Worm (Caenorhabditis elegans): Measurements from ENCODE around the gene Y55F3BR.11.

Y55F3BR.11 gene

ce11 chrIV:842630-843029 is 12.4 kb upstream of the Y55F3BR.11 start (continued):
- TF ChIP-seq unc-130 (GFP tag; optimal IDR thresholded peaks at IDR 0.05) (peak; percentile 40), snpc-4 (tag; optimal IDR thresholded peaks at IDR 0.05) (no peak), ceh-20 (GFP tag; IDR thresholded peaks at IDR 0.05) (no peak), snpc-1.2 (GFP tag; IDR thresholded peaks at IDR 0.05) (no peak), nhr-76 (tag; optimal IDR thresholded peaks at IDR 0.05) (no peak), skn-1 (tag; optimal IDR thresholded peaks at IDR 0.05) (no peak), nhr-28 (tag; optimal IDR thresholded peaks at IDR 0.05) (peak; percentile 40), hlh-11 (tag; optimal IDR thresholded peaks at IDR 0.05) (peak; percentile 24), mxl-2 (GFP tag; conservative IDR thresholded peaks at IDR 0.05) (no peak), nhr-77 (tag; optimal IDR thresholded peaks at IDR 0.05) (no peak), madf-5 (GFP tag; IDR thresholded peaks at IDR 0.05) (no peak), php-3 (GFP tag; IDR thresholded peaks at IDR 0.05) (no peak), jun-1 (tag; optimal IDR thresholded peaks at IDR 0.05) (no peak), ceh-62 (tag; optimal IDR thresholded peaks at IDR 0.05) (no peak), daf-8 (GFP tag; IDR thresholded peaks at IDR 0.05) (no peak), hmg-1.1 (GFP tag; IDR thresholded peaks at IDR 0.05) (peak; percentile 81), Y75B8A.6 (GFP tag; IDR thresholded peaks at IDR 0.05) (no peak), ZK546.5 (tag; optimal IDR thresholded peaks at IDR 0.05) (no peak), unc-62 (GFP tag; optimal IDR thresholded peaks at IDR 0.05 in 1 of 2) (peak in 1 of 2 experiments; percentile 61), unc-62 (tag; optimal IDR thresholded peaks at IDR 0.05) (no peak), lin-15B (tag; optimal IDR thresholded peaks at IDR 0.05) (no peak), vab-7 (GFP tag; IDR thresholded peaks at IDR 0.05) (peak; percentile 34; the same call in 1 of the 2 replicates), nhr-48 (tag; optimal IDR thresholded peaks at IDR 0.05) (no peak), attf-4 (tag; optimal IDR thresholded peaks at IDR 0.05) (no peak), lin-39 (tag; optimal IDR thresholded peaks at IDR 0.05) (no peak), mdl-1 (tag; optimal IDR thresholded peaks at IDR 0.05) (peak in 1 of 2 experiments; percentile 17), set-16 (GFP tag; IDR thresholded peaks at IDR 0.05) (peak; percentile 41), madf-9 (GFP tag; conservative IDR thresholded peaks at IDR 0.05) (no peak), nhr-111 (GFP tag; optimal IDR thresholded peaks at IDR 0.05) (no peak), nhr-10 (tag; optimal IDR thresholded peaks at IDR 0.05) (no peak)

- TF ChIP-seq tra-1 (GFP tag; IDR thresholded peaks at IDR 0.05) (no peak), nhr-28 (tag; optimal IDR thresholded peaks at IDR 0.05) (no peak), fkh-10 (GFP tag; optimal IDR thresholded peaks at IDR 0.05) (no peak), nhr-11 (tag; optimal IDR thresholded peaks at IDR 0.05) (no peak), snpc-4 (tag; optimal IDR thresholded peaks at IDR 0.05) (no peak), hlh-11 (tag; optimal IDR thresholded peaks at IDR 0.05) (no peak), tag-97 (GFP tag; IDR thresholded peaks at IDR 0.05) (no peak), mep-1 (tag; optimal IDR thresholded peaks at IDR 0.05) (no peak), madf-9 (GFP tag; conservative IDR thresholded peaks at IDR 0.05) (no peak), ces-1 (GFP tag; optimal IDR thresholded peaks at IDR 0.05) (no peak), nhr-111 (GFP tag; optimal IDR thresholded peaks at IDR 0.05) (no peak), jun-1 (tag; optimal IDR thresholded peaks at IDR 0.05) (no peak), nhr-25 (tag; optimal IDR thresholded peaks at IDR 0.05; ENCODE audit: borderline replicate concordance, insufficient read depth) (no peak), T26A8.4 (GFP tag; IDR thresholded peaks at IDR 0.05) (no peak), T20F7.1 (GFP tag; optimal IDR thresholded peaks at IDR 0.05) (no peak), nhr-102 (tag; optimal IDR thresholded peaks at IDR 0.05) (no peak), ZK337.2 (GFP tag; IDR thresholded peaks at IDR 0.05) (no peak)
Observed at ce11 chrIV:845198-845597, 9.8 kb upstream of the Y55F3BR.11 start, which contains the start of gene lgc-33. Gene lgc-33 (plus strand): TSS chrIV:845498.
